Worm (Caenorhabditis elegans): ENCODE data around the gene M05D6.9.

M05D6.9 gene

DNA sequence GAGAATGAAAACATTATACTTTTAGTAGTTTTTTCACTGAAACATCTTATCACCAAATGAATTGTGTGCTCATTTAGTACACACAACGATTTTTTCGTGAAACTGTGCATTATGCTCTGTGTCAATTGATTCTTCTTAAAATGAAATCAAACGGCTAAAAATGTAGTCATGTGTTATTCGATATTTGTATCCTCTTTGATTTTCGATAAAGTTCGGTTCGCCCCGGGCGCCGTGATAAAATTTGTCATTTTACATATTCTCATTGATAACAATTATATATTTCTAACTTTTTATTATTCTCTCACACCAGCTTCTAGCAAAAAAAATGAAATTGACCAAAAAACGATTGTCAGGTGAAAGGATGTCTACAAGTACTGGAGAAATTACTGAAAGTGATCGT, 20.7 kb downstream of the M05D6.9 start, which contains the start of gene ctg-2:
Gene ctg-2, plus strand, starts transcription at position 326 of the 400 bp plus-strand sequence.
- TF ChIP-seq ets-7 (tag; optimal IDR thresholded peaks at IDR 0.05) (no peak), tbx-11 (GFP tag; IDR thresholded peaks at IDR 0.05) (no peak), F13C5.2 (tag; optimal IDR thresholded peaks at IDR 0.05) (no peak), ceh-36 (tag; optimal IDR thresholded peaks at IDR 0.05) (no peak), hmbx-1 (tag; optimal IDR thresholded peaks at IDR 0.05) (no peak), tbx-37 (GFP tag; conservative IDR thresholded peaks at IDR 0.05) (no peak), tra-4 (tag; optimal IDR thresholded peaks at IDR 0.05) (no peak), pes-1 (GFP tag; IDR thresholded peaks at IDR 0.05) (no peak), scrt-1 (GFP tag; IDR thresholded peaks at IDR 0.05) (no peak), flt-1 (GFP tag; IDR thresholded peaks at IDR 0.05) (no peak), aly-1 (tag; optimal IDR thresholded peaks at IDR 0.05) (no peak)

DNA sequence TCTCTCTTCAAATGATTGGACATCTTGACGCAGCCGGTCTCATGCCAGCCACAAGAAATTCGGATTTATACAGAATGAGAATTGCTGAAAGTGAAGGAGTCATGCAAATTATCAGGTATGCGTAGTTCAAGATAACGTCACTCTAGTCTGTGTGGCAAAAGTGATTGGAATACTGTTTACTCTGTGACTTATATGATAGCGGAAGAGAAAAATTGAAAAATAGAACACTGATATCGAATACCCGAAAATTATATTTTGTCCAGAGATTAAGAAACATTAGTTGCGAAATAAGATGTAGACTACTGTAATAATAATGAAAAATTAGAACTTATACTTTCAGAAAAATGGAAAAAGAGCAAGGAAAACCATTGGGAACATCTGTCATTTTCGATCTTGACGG, 21.4 kb downstream of the M05D6.9 start:
- TF ChIP-seq tbx-37 (GFP tag; conservative IDR thresholded peaks at IDR 0.05) (no peak), ets-7 (tag; optimal IDR thresholded peaks at IDR 0.05) (no peak), ama-1 (optimal IDR thresholded peaks at IDR 0.05) (no peak), F13C5.2 (tag; optimal IDR thresholded peaks at IDR 0.05) (no peak), hmbx-1 (tag; optimal IDR thresholded peaks at IDR 0.05) (no peak), ceh-13 (GFP tag; optimal IDR thresholded peaks at IDR 0.05) (no peak), aly-1 (tag; optimal IDR thresholded peaks at IDR 0.05) (no peak), hnd-1 (tag; optimal IDR thresholded peaks at IDR 0.05) (no peak), B0310.2 (tag; optimal IDR thresholded peaks at IDR 0.05) (no peak), pes-1 (GFP tag; IDR thresholded peaks at IDR 0.05) (no peak), tbx-11 (GFP tag; IDR thresholded peaks at IDR 0.05) (no peak), flt-1 (GFP tag; IDR thresholded peaks at IDR 0.05) (no peak), tra-4 (tag; optimal IDR thresholded peaks at IDR 0.05) (no peak), ceh-36 (tag; optimal IDR thresholded peaks at IDR 0.05) (no peak), sea-1 (GFP tag; conservative IDR thresholded peaks at IDR 0.05) (no peak), hmg-4 (GFP tag; optimal IDR thresholded peaks at IDR 0.05) (no peak), scrt-1 (GFP tag; IDR thresholded peaks at IDR 0.05) (no peak)

DNA sequence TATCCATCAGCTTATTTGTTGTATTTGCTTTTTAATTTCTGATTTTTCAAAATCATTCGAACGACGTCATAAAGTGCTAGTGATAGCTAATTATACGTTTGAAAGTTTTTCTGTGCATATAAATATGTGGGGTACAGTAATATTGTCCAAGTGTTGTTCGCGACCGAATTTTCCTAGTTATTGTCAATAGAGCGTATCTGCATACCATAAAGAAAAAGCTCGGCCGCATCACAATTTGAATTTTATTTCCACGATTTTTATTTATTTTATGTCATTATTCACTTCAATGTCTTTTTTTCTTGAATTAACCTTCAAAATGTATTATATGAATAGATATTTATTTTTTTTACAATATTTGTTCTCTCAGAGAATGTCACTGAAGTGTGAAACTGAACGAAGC, 22.7 kb downstream of the M05D6.9 start, which contains the start of gene rnh-2:
Gene rnh-2, plus strand, starts transcription at position 368 of the 400 bp plus-strand sequence.
- peak; percentile 46; the same call in 1 of the 2 replicates for TF ChIP-seq tbx-37 (GFP tag; conservative IDR thresholded peaks at IDR 0.05)
- peak; percentile 5 for TF ChIP-seq F13C5.2 (tag; optimal IDR thresholded peaks at IDR 0.05)
- TF ChIP-seq ets-7 (tag; optimal IDR thresholded peaks at IDR 0.05) = no peak
- TF ChIP-seq flt-1 (GFP tag; IDR thresholded peaks at IDR 0.05) = 0 out of 2 replicates have a peak, but pooled peaks have one; percentile 31

DNA sequence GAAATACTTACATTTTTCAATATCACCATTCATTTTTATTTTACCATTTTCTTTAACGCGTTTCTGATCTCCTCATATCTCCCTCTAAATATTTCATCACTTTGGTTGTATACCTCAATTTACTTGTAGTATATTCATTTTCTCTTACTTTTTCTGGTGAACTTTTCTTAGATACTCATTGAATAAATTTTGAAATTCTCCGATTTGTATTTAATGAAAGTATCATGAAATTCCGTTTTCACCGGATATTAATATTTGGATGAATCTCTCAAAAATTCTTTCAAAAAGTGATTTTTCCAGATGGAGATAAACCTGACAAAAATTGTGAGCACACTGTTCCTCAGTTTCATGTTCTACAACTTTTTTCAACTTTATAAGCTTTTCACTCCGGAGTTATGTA, 24.1 kb downstream of the M05D6.9 start, which contains the start of gene T13H5.8:
Gene T13H5.8, plus strand, starts transcription at position 301 of the 400 bp plus-strand sequence.
- no peak for TF ChIP-seq hmbx-1 (tag; optimal IDR thresholded peaks at IDR 0.05)
- TF ChIP-seq tra-4 (tag; optimal IDR thresholded peaks at IDR 0.05) = no peak
- no peak for TF ChIP-seq scrt-1 (GFP tag; IDR thresholded peaks at IDR 0.05)
- no peak for TF ChIP-seq flt-1 (GFP tag; IDR thresholded peaks at IDR 0.05)
- no peak for TF ChIP-seq ama-1 (optimal IDR thresholded peaks at IDR 0.05)
- TF ChIP-seq B0310.2 (tag; optimal IDR thresholded peaks at IDR 0.05) = no peak
- TF ChIP-seq tbx-37 (GFP tag; conservative IDR thresholded peaks at IDR 0.05) = no peak
- TF ChIP-seq tbx-11 (GFP tag; IDR thresholded peaks at IDR 0.05) = no peak

ce11 chrII:8520625-8521024, 26.5 kb downstream of the M05D6.9 start, which contains the start of gene cht-2:
Gene cht-2 (plus strand): TSS chrII:8520925.
- TF ChIP-seq aly-1 (tag; optimal IDR thresholded peaks at IDR 0.05) = no peak
- no peak for TF ChIP-seq tbx-11 (GFP tag; IDR thresholded peaks at IDR 0.05)

- TF ChIP-seq F13C5.2 (tag; optimal IDR thresholded peaks at IDR 0.05) (no peak), hnd-1 (tag; optimal IDR thresholded peaks at IDR 0.05) (no peak), pes-1 (GFP tag; IDR thresholded peaks at IDR 0.05) (no peak), ama-1 (optimal IDR thresholded peaks at IDR 0.05) (no peak), sea-1 (GFP tag; conservative IDR thresholded peaks at IDR 0.05) (no peak), B0310.2 (tag; optimal IDR thresholded peaks at IDR 0.05) (no peak), ets-7 (tag; optimal IDR thresholded peaks at IDR 0.05) (no peak), tra-4 (tag; optimal IDR thresholded peaks at IDR 0.05) (no peak)
These were observed 31.2 kb downstream of the M05D6.9 start, which contains the start of the genes prp-9 and mrps-18B for ce11 chrII:8525133-8525736. Gene prp-9 (minus strand): TSS chrII:8525396. Gene mrps-18B (plus strand): TSS chrII:8525681.

DNA sequence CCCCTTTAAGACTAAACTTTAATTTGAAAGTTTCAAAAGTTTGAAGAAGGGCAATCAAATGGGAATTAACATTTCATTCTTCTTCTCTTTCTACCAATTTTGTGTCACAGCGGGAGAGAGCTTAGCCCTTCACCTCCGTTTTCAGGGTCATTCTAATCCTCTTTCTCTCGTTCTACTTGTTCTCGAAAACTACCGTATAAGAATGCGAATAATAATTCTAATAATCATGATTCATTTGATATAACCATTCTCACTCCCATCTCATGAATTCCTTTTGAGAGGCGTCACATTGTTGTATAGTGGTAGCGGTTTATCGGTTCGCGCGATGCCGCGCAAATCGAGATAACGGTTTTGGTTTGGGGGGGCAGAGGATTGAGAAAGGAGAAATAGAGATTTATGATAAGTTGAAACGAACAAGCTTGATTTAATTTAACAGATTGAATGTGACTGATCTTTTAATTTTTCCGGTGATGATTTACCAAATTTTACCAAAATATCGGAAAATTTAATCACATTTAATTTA, 35.2 kb downstream of the M05D6.9 start:
- TF ChIP-seq ama-1 (optimal IDR thresholded peaks at IDR 0.05) (no peak), F13C5.2 (tag; optimal IDR thresholded peaks at IDR 0.05) (no peak)

- no peak for TF ChIP-seq ama-1 (optimal IDR thresholded peaks at IDR 0.05)
- no peak for TF ChIP-seq ceh-36 (tag; optimal IDR thresholded peaks at IDR 0.05)
- TF ChIP-seq tbx-37 (GFP tag; conservative IDR thresholded peaks at IDR 0.05) = no peak
- no peak for TF ChIP-seq sea-1 (GFP tag; conservative IDR thresholded peaks at IDR 0.05)
- no peak for TF ChIP-seq pes-1 (GFP tag; IDR thresholded peaks at IDR 0.05)
- TF ChIP-seq tbx-11 (GFP tag; IDR thresholded peaks at IDR 0.05) = no peak
- TF ChIP-seq scrt-1 (GFP tag; IDR thresholded peaks at IDR 0.05) = no peak
- TF ChIP-seq B0310.2 (tag; optimal IDR thresholded peaks at IDR 0.05) = no peak
- no peak for TF ChIP-seq tra-4 (tag; optimal IDR thresholded peaks at IDR 0.05)
- TF ChIP-seq aly-1 (tag; optimal IDR thresholded peaks at IDR 0.05) = no peak
- no peak for TF ChIP-seq hmbx-1 (tag; optimal IDR thresholded peaks at IDR 0.05)
- no peak for TF ChIP-seq hnd-1 (tag; optimal IDR thresholded peaks at IDR 0.05)
- no peak for TF ChIP-seq ceh-13 (GFP tag; optimal IDR thresholded peaks at IDR 0.05)
- no peak for TF ChIP-seq hmg-4 (GFP tag; optimal IDR thresholded peaks at IDR 0.05)
- no peak for TF ChIP-seq flt-1 (GFP tag; IDR thresholded peaks at IDR 0.05)
- TF ChIP-seq ets-7 (tag; optimal IDR thresholded peaks at IDR 0.05) = no peak
- no peak for TF ChIP-seq F13C5.2 (tag; optimal IDR thresholded peaks at IDR 0.05)
These were observed 37.2 kb downstream of the M05D6.9 start, which contains the start of gene gldi-7 for ce11 chrII:8531181-8531759. Gene gldi-7 (minus strand): TSS chrII:8531222.
